Comparison of ENCODE assay signal across 1 fruit fly cellular context in the genomic region with DNA sequence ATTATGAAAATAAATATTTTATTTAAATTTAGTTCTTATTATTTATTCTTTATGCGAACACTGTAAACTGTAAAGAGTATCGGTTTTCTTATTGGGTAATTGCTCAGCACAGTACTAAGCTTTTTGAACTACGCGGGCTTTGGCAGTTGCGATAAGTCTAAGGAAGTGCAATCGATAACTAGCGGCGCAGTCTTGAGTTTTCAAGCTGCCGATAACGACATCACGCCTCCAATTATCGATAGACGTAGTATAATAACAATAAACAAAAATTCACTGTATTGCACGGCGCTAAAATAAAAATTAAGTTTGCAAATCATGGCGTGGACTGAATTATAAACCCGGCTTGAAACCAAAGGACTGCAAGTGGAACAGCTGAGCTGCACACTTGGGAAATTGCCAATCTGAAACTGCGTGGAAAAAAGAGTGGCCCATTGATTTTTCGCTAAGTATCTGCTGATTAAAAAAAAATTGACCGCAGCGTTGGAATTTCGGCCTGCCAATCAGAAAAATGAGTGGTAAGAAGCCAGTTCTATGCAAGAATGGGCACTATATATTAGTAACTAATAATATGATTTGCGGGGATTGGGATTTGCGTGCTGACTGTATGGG.
TF ChIP-seq lines count a peak whose summit lies in the region.

A gene (plus strand): TSS at position 224 of the 609 bp plus-strand sequence.

TF ChIP-seq in whole organism, embryonic, 481 proteins besides CTCF, POLR2A, EP300 and RAD21 (continued from another document and continues in another):
- TF ChIP-seq ewg (GFP tag; optimal IDR thresholded peaks at IDR 0.05; lab: Kevin White, UChicago) (peak; percentile 18), CG10209 (GFP tag; optimal IDR thresholded peaks at IDR 0.05; lab: Kevin White, UChicago) (no peak), Side (GFP tag; optimal IDR thresholded peaks at IDR 0.05; lab: Kevin White, UChicago) (no peak), exex (tag; optimal IDR thresholded peaks at IDR 0.05; lab: Kevin White, UChicago) (no peak), B-H2 (GFP tag; optimal IDR thresholded peaks at IDR 0.05; lab: Kevin White, UChicago) (no peak), Lpt (GFP tag; optimal IDR thresholded peaks at IDR 0.05; lab: Kevin White, UChicago) (no peak), Ets97D (GFP tag; optimal IDR thresholded peaks at IDR 0.05; lab: Kevin White, UChicago) (no peak), CG7928 (GFP tag; optimal IDR thresholded peaks at IDR 0.05; lab: Kevin White, UChicago) (no peak), CG15514 (GFP tag; optimal IDR thresholded peaks at IDR 0.05; lab: Kevin White, UChicago) (peak; percentile 16), CG12659 (GFP tag; optimal IDR thresholded peaks at IDR 0.05; lab: Kevin White, UChicago) (peak; percentile 4), CG13775 (GFP tag; optimal IDR thresholded peaks at IDR 0.05; lab: Kevin White, UChicago) (no peak), CG11696 (GFP tag; IDR thresholded peaks at IDR 0.05; lab: Robert Waterston, UW) (no peak), seq (GFP tag; IDR thresholded peaks at IDR 0.05; lab: Robert Waterston, UW) (no peak), Sin3A (optimal IDR thresholded peaks at IDR 0.05; lab: Kevin White, UChicago) (peak; percentile 50), MTF-1 (GFP tag; optimal IDR thresholded peaks at IDR 0.05; lab: Kevin White, UChicago; ENCODE audit: borderline replicate concordance) (no peak), bcd (GFP tag; optimal IDR thresholded peaks at IDR 0.05; lab: Kevin White, UChicago) (no peak), grn (GFP tag; optimal IDR thresholded peaks at IDR 0.05; lab: Kevin White, UChicago) (no peak), fu2 (GFP tag; optimal IDR thresholded peaks at IDR 0.05; lab: Kevin White, UChicago) (no peak), Lhr (GFP tag; optimal IDR thresholded peaks at IDR 0.05; lab: Kevin White, UChicago) (no peak), Optix (GFP tag; IDR thresholded peaks at IDR 0.05; lab: Robert Waterston, UW) (no peak), abd-A (tag; optimal IDR thresholded peaks at IDR 0.05; lab: Kevin White, UChicago) (no peak), kni (GFP tag; optimal IDR thresholded peaks at IDR 0.05; lab: Kevin White, UChicago) (no peak), ken (GFP tag; IDR thresholded peaks at IDR 0.05; lab: Robert Waterston, UW) (no peak), CG10147 (GFP tag; optimal IDR thresholded peaks at IDR 0.05; lab: Kevin White, UChicago) (no peak), hbn (GFP tag; IDR thresholded peaks at IDR 0.05; lab: Robert Waterston, UW; ENCODE audit: partially characterized antibody) (peak; percentile 82), ash1 (GFP tag; optimal IDR thresholded peaks at IDR 0.05; lab: Kevin White, UChicago) (no peak), bbx (GFP tag; IDR thresholded peaks at IDR 0.05; lab: Robert Waterston, UW; ENCODE audit: partially characterized antibody) (peak; percentile 96), Drgx (GFP tag; IDR thresholded peaks at IDR 0.05; lab: Robert Waterston, UW) (no peak), CG8944 (GFP tag; optimal IDR thresholded peaks at IDR 0.05; lab: Kevin White, UChicago) (no peak), CG11247 (GFP tag; IDR thresholded peaks at IDR 0.05; lab: Robert Waterston, UW) (no peak), CG18599 (GFP tag; optimal IDR thresholded peaks at IDR 0.05; lab: Kevin White, UChicago) (no peak), sug (tag; optimal IDR thresholded peaks at IDR 0.05; lab: Kevin White, UChicago) (no peak), CG17359 (tag; optimal IDR thresholded peaks at IDR 0.05; lab: Kevin White, UChicago) (no peak), Nf-YA (GFP tag; IDR thresholded peaks at IDR 0.05; lab: Robert Waterston, UW) (no peak), CG2712 (tag; optimal IDR thresholded peaks at IDR 0.05; lab: Kevin White, UChicago) (peak; percentile 23), salm (tag; optimal IDR thresholded peaks at IDR 0.05; lab: Kevin White, UChicago) (no peak), disco-r (GFP tag; optimal IDR thresholded peaks at IDR 0.05; lab: Kevin White, UChicago) (no peak), bab2 (GFP tag; optimal IDR thresholded peaks at IDR 0.05; lab: Kevin White, UChicago) (no peak), CG18262 (tag; optimal IDR thresholded peaks at IDR 0.05; lab: Kevin White, UChicago) (no peak), dmrt11E (tag; optimal IDR thresholded peaks at IDR 0.05; lab: Kevin White, UChicago) (no peak), gcm (GFP tag; optimal IDR thresholded peaks at IDR 0.05; lab: Kevin White, UChicago) (no peak), CG16815 (GFP tag; optimal IDR thresholded peaks at IDR 0.05; lab: Kevin White, UChicago) (no peak), wek (GFP tag; optimal IDR thresholded peaks at IDR 0.05; lab: Kevin White, UChicago) (no peak), CG5180 (GFP tag; optimal IDR thresholded peaks at IDR 0.05; lab: Kevin White, UChicago) (no peak), ATbp (GFP tag; optimal IDR thresholded peaks at IDR 0.05; lab: Kevin White, UChicago) (no peak), TFAM (GFP tag; optimal IDR thresholded peaks at IDR 0.05; lab: Kevin White, UChicago) (no peak), CG9817 (tag; optimal IDR thresholded peaks at IDR 0.05; lab: Kevin White, UChicago) (no peak), cato (GFP tag; optimal IDR thresholded peaks at IDR 0.05; lab: Kevin White, UChicago; ENCODE audit: borderline replicate concordance) (no peak), peb (GFP tag; IDR thresholded peaks at IDR 0.05; lab: Robert Waterston, UW) (no peak), kah (GFP tag; optimal IDR thresholded peaks at IDR 0.05; lab: Kevin White, UChicago) (no peak), CG12744 (GFP tag; optimal IDR thresholded peaks at IDR 0.05; lab: Kevin White, UChicago) (no peak), Awh (GFP tag; IDR thresholded peaks at IDR 0.05; lab: Robert Waterston, UW) (no peak), CG42726 (GFP tag; IDR thresholded peaks at IDR 0.05; lab: Robert Waterston, UW; ENCODE audit: partially characterized antibody) (peak; percentile 60; the same call in 1 of the 2 replicates), pan (optimal IDR thresholded peaks at IDR 0.05; lab: Kevin White, UChicago) (no peak), pan (GFP tag; optimal IDR thresholded peaks at IDR 0.05 in 1 of 2, IDR thresholded peaks at IDR 0.05 in 1 of 2) (no peak), Scr (GFP tag; IDR thresholded peaks at IDR 0.05; lab: Robert Waterston, UW; ENCODE audit: partially characterized antibody) (peak; percentile 81), CG8281 (tag; optimal IDR thresholded peaks at IDR 0.05; lab: Kevin White, UChicago) (no peak), CHES-1-like (GFP tag; optimal IDR thresholded peaks at IDR 0.05; lab: Kevin White, UChicago) (no peak), Atf3 (GFP tag; optimal IDR thresholded peaks at IDR 0.05; lab: Kevin White, UChicago) (no peak), nmo (GFP tag; optimal IDR thresholded peaks at IDR 0.05; lab: Kevin White, UChicago) (peak; percentile 20), NfI (GFP tag; optimal IDR thresholded peaks at IDR 0.05; lab: Kevin White, UChicago) (no peak), CG33557 (GFP tag; optimal IDR thresholded peaks at IDR 0.05; lab: Kevin White, UChicago) (no peak), CG14014 (GFP tag; IDR thresholded peaks at IDR 0.05; lab: Robert Waterston, UW) (no peak), CG16863 (GFP tag; optimal IDR thresholded peaks at IDR 0.05; lab: Kevin White, UChicago) (no peak), fd96Cb (tag; optimal IDR thresholded peaks at IDR 0.05; lab: Kevin White, UChicago) (no peak), Hr51 (GFP tag; optimal IDR thresholded peaks at IDR 0.05; lab: Kevin White, UChicago) (no peak), CG4707 (GFP tag; optimal IDR thresholded peaks at IDR 0.05; lab: Kevin White, UChicago) (no peak), CG1233 (GFP tag; optimal IDR thresholded peaks at IDR 0.05; lab: Kevin White, UChicago) (no peak), MESR4 (GFP tag; optimal IDR thresholded peaks at IDR 0.05; lab: Kevin White, UChicago) (peak; percentile 19), CG12071 (GFP tag; optimal IDR thresholded peaks at IDR 0.05; lab: Kevin White, UChicago) (no peak), Meics (GFP tag; optimal IDR thresholded peaks at IDR 0.05; lab: Kevin White, UChicago) (no peak), fd64A (GFP tag; optimal IDR thresholded peaks at IDR 0.05; lab: Kevin White, UChicago) (no peak), Mad (GFP tag; optimal IDR thresholded peaks at IDR 0.05; lab: Kevin White, UChicago) (no peak), vvl (GFP tag; IDR thresholded peaks at IDR 0.05; lab: Robert Waterston, UW) (no peak), CG8924 (tag; optimal IDR thresholded peaks at IDR 0.05; lab: Kevin White, UChicago) (peak; percentile 21), HmgD (GFP tag; optimal IDR thresholded peaks at IDR 0.05; lab: Kevin White, UChicago) (no peak), CG12219 (GFP tag; optimal IDR thresholded peaks at IDR 0.05; lab: Kevin White, UChicago) (no peak), zfh1 (GFP tag; IDR thresholded peaks at IDR 0.05; lab: Robert Waterston, UW) (no peak), repo (GFP tag; optimal IDR thresholded peaks at IDR 0.05; lab: Kevin White, UChicago) (no peak), ac (GFP tag; optimal IDR thresholded peaks at IDR 0.05; lab: Kevin White, UChicago) (no peak), CG10959 (GFP tag; IDR thresholded peaks at IDR 0.05; lab: Robert Waterston, UW) (no peak), emc (GFP tag; optimal IDR thresholded peaks at IDR 0.05; lab: Kevin White, UChicago) (no peak), Myb (GFP tag; optimal IDR thresholded peaks at IDR 0.05; lab: Kevin White, UChicago) (no peak), CG11398 (GFP tag; optimal IDR thresholded peaks at IDR 0.05; lab: Kevin White, UChicago) (no peak), CG11085 (GFP tag; IDR thresholded peaks at IDR 0.05; lab: Robert Waterston, UW) (no peak), sr (GFP tag; IDR thresholded peaks at IDR 0.05; lab: Robert Waterston, UW) (no peak), CG3995 (GFP tag; optimal IDR thresholded peaks at IDR 0.05; lab: Kevin White, UChicago) (peak; percentile 90), bsh (GFP tag; optimal IDR thresholded peaks at IDR 0.05; lab: Kevin White, UChicago) (no peak), otp (GFP tag; IDR thresholded peaks at IDR 0.05; lab: Robert Waterston, UW) (no peak), CG9932 (GFP tag; IDR thresholded peaks at IDR 0.05; lab: Robert Waterston, UW) (no peak), ttk (GFP tag; IDR thresholded peaks at IDR 0.05; lab: Robert Waterston, UW) (no peak), Camta (GFP tag; optimal IDR thresholded peaks at IDR 0.05; lab: Kevin White, UChicago) (no peak), CG4404 (GFP tag; IDR thresholded peaks at IDR 0.05; lab: Robert Waterston, UW) (no peak), eve (GFP tag; optimal IDR thresholded peaks at IDR 0.05; lab: Kevin White, UChicago) (no peak), B-H1 (GFP tag; IDR thresholded peaks at IDR 0.05; lab: Robert Waterston, UW) (no peak), CG10543 (GFP tag; optimal IDR thresholded peaks at IDR 0.05; lab: Kevin White, UChicago) (no peak), Doc3 (GFP tag; IDR thresholded peaks at IDR 0.05; lab: Robert Waterston, UW; ENCODE audit: partially characterized antibody) (peak; percentile 63), E2f1 (GFP tag; IDR thresholded peaks at IDR 0.05; lab: Robert Waterston, UW) (no peak), crp (GFP tag; optimal IDR thresholded peaks at IDR 0.05; lab: Kevin White, UChicago) (no peak), Asciz (GFP tag; optimal IDR thresholded peaks at IDR 0.05; lab: Kevin White, UChicago) (no peak), Elba2 (GFP tag; optimal IDR thresholded peaks at IDR 0.05; lab: Kevin White, UChicago) (peak; percentile 65), pnt (GFP tag; optimal IDR thresholded peaks at IDR 0.05; lab: Kevin White, UChicago) (no peak), Antp (GFP tag; optimal IDR thresholded peaks at IDR 0.05; lab: Kevin White, UChicago) (no peak), twi (tag; optimal IDR thresholded peaks at IDR 0.05; lab: Kevin White, UChicago) (no peak), Xrp1 (GFP tag; IDR thresholded peaks at IDR 0.05; lab: Robert Waterston, UW) (no peak), Jarid2 (GFP tag; optimal IDR thresholded peaks at IDR 0.05; lab: Kevin White, UChicago) (no peak), tio (GFP tag; optimal IDR thresholded peaks at IDR 0.05; lab: Kevin White, UChicago) (no peak), CG14860 (GFP tag; IDR thresholded peaks at IDR 0.05; lab: Robert Waterston, UW; ENCODE audit: partially characterized antibody) (peak; percentile 89), klu (GFP tag; IDR thresholded peaks at IDR 0.05; lab: Robert Waterston, UW) (no peak), shn (GFP tag; optimal IDR thresholded peaks at IDR 0.05; lab: Kevin White, UChicago) (no peak), BEAF-32 (GFP tag; optimal IDR thresholded peaks at IDR 0.05; lab: Kevin White, UChicago) (peak; percentile 69), Rfx (GFP tag; IDR thresholded peaks at IDR 0.05; lab: Robert Waterston, UW) (no peak), MBD-R2 (GFP tag; IDR thresholded peaks at IDR 0.05; lab: Robert Waterston, UW) (peak; percentile 41; the same call in 1 of the 2 replicates), Mes4 (GFP tag; optimal IDR thresholded peaks at IDR 0.05; lab: Kevin White, UChicago) (no peak), CG10321 (GFP tag; IDR thresholded peaks at IDR 0.05; lab: Robert Waterston, UW) (no peak), CG7786 (GFP tag; optimal IDR thresholded peaks at IDR 0.05; lab: Kevin White, UChicago) (no peak), chm (GFP tag; IDR thresholded peaks at IDR 0.05; lab: Robert Waterston, UW) (no peak), Oaz (GFP tag; IDR thresholded peaks at IDR 0.05; lab: Robert Waterston, UW) (no peak), CG5245 (GFP tag; optimal IDR thresholded peaks at IDR 0.05; lab: Kevin White, UChicago) (no peak), Hmx (GFP tag; optimal IDR thresholded peaks at IDR 0.05; lab: Kevin White, UChicago) (no peak), odd (GFP tag; optimal IDR thresholded peaks at IDR 0.05; lab: Kevin White, UChicago) (no peak), az2 (GFP tag; optimal IDR thresholded peaks at IDR 0.05; lab: Kevin White, UChicago) (no peak), CG6791 (GFP tag; IDR thresholded peaks at IDR 0.05; lab: Robert Waterston, UW; ENCODE audit: partially characterized antibody) (peak; percentile 97), rib (GFP tag; IDR thresholded peaks at IDR 0.05; lab: Robert Waterston, UW) (no peak), Hsf (GFP tag; optimal IDR thresholded peaks at IDR 0.05; lab: Kevin White, UChicago) (no peak), CG2678 (tag; optimal IDR thresholded peaks at IDR 0.05; lab: Kevin White, UChicago) (no peak), NFAT (GFP tag; IDR thresholded peaks at IDR 0.05; lab: Robert Waterston, UW) (no peak), sqz (GFP tag; optimal IDR thresholded peaks at IDR 0.05; lab: Kevin White, UChicago) (no peak), dimm (GFP tag; IDR thresholded peaks at IDR 0.05; lab: Robert Waterston, UW) (no peak), tgo (GFP tag; IDR thresholded peaks at IDR 0.05; lab: Robert Waterston, UW) (no peak), ems (GFP tag; optimal IDR thresholded peaks at IDR 0.05; lab: Kevin White, UChicago) (no peak)
